Worm (Caenorhabditis elegans): Measurements from ENCODE around the gene K04C2.3.

Gene K04C2.3

DNA sequence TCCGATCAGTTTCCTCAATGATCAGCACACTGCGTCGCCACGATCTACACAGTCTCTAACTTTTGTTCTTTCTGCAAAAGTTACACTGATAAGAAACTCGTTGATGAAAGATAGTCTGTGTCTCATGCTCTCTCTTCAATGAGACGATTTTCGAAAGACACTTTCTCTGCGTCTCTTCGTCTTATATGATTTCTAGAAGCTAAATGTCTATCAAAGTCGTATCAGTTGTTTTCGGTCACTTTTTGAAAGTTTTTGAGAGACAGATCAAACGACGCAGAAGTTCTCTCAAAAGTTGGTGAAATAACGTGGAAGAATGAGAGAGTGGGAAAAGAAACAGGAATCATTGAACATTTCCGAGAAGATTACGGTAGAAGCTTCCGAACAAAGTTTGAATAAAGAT, 22.3 kb downstream of the K04C2.3 start (continued):
- TF ChIP-seq dmd-8 (GFP tag; IDR thresholded peaks at IDR 0.05) (no peak), mxl-2 (GFP tag; conservative IDR thresholded peaks at IDR 0.05) (peak; percentile 82), ama-1 (optimal IDR thresholded peaks at IDR 0.05) (peak; percentile 27), nhr-77 (tag; optimal IDR thresholded peaks at IDR 0.05) (peak; percentile 45), nhr-28 (tag; optimal IDR thresholded peaks at IDR 0.05) (peak; percentile 89), php-3 (GFP tag; IDR thresholded peaks at IDR 0.05) (peak; percentile 50; the same call in 1 of the 2 replicates), pqm-1 (tag; optimal IDR thresholded peaks at IDR 0.05) (peak; percentile 46), ceh-32 (tag; optimal IDR thresholded peaks at IDR 0.05; ENCODE audit: poor library complexity) (no peak), saeg-2 (GFP tag; IDR thresholded peaks at IDR 0.05) (peak; percentile 73; the same call in 1 of the 2 replicates), jun-1 (tag; optimal IDR thresholded peaks at IDR 0.05) (no peak), F44E2.7 (GFP tag; IDR thresholded peaks at IDR 0.05) (no peak), unc-62 (GFP tag; optimal IDR thresholded peaks at IDR 0.05 in 1 of 2) (peak in 1 of 2 experiments; percentile 99), unc-62 (tag; optimal IDR thresholded peaks at IDR 0.05) (no peak), skn-1 (tag; optimal IDR thresholded peaks at IDR 0.05) (no peak), nhr-11 (tag; optimal IDR thresholded peaks at IDR 0.05) (peak; percentile 81), spr-3 (GFP tag; optimal IDR thresholded peaks at IDR 0.05) (no peak), F10B5.3 (tag; optimal IDR thresholded peaks at IDR 0.05) (no peak), lin-38 (GFP tag; IDR thresholded peaks at IDR 0.05) (peak; percentile 49), hmg-1.1 (GFP tag; IDR thresholded peaks at IDR 0.05) (peak; percentile 38; the same call in 1 of the 2 replicates), nhr-10 (tag; optimal IDR thresholded peaks at IDR 0.05) (peak; percentile 74), zag-1 (tag; optimal IDR thresholded peaks at IDR 0.05) (no peak), vab-7 (GFP tag; IDR thresholded peaks at IDR 0.05) (no peak), rbr-2 (tag; optimal IDR thresholded peaks at IDR 0.05) (no peak), T20F7.1 (GFP tag; optimal IDR thresholded peaks at IDR 0.05) (peak; percentile 76), nhr-237 (tag; optimal IDR thresholded peaks at IDR 0.05) (no peak), dpl-1 (GFP tag; optimal IDR thresholded peaks at IDR 0.05) (peak; percentile 14), zfp-3 (GFP tag; conservative IDR thresholded peaks at IDR 0.05) (0 out of 2 replicates have a peak, but pooled peaks have one; percentile 51), cey-2 (tag; optimal IDR thresholded peaks at IDR 0.05; ENCODE audit: borderline replicate concordance, insufficient read depth) (peak; percentile 61), daf-8 (GFP tag; IDR thresholded peaks at IDR 0.05) (no peak), R02D3.7 (tag; optimal IDR thresholded peaks at IDR 0.05) (no peak), Y105C5A.15 (GFP tag; IDR thresholded peaks at IDR 0.05) (no peak), lin-29 (GFP tag; IDR thresholded peaks at IDR 0.05) (no peak), F26F4.8 (GFP tag; conservative IDR thresholded peaks at IDR 0.05) (no peak), nhr-102 (tag; optimal IDR thresholded peaks at IDR 0.05) (peak; percentile 63), ceh-82 (tag; optimal IDR thresholded peaks at IDR 0.05) (no peak), aly-2 (tag; optimal IDR thresholded peaks at IDR 0.05) (peak; percentile 24), fos-1 (tag; optimal IDR thresholded peaks at IDR 0.05) (no peak), nhr-48 (tag; optimal IDR thresholded peaks at IDR 0.05) (peak; percentile 83), ztf-7 (tag; optimal IDR thresholded peaks at IDR 0.05) (no peak), hlh-30 (tag; optimal IDR thresholded peaks at IDR 0.05; ENCODE audit: insufficient read depth) (peak; percentile 75), snpc-4 (tag; optimal IDR thresholded peaks at IDR 0.05) (no peak), ceh-20 (GFP tag; IDR thresholded peaks at IDR 0.05) (0 out of 2 replicates have a peak, but pooled peaks have one; percentile 47), zfp-2 (tag; optimal IDR thresholded peaks at IDR 0.05) (no peak), daf-16 (GFP tag; optimal IDR thresholded peaks at IDR 0.05) (peak; percentile 64 to 70), daf-16 (tag; optimal IDR thresholded peaks at IDR 0.05) (peak; percentile 76), nhr-25 (tag; optimal IDR thresholded peaks at IDR 0.05; ENCODE audit: borderline replicate concordance, insufficient read depth) (no peak), F49E8.2 (tag; optimal IDR thresholded peaks at IDR 0.05; ENCODE audit: borderline replicate concordance) (no peak), daf-12 (tag; optimal IDR thresholded peaks at IDR 0.05) (no peak), egl-27 (tag; optimal IDR thresholded peaks at IDR 0.05) (no peak), D1046.2 (GFP tag; IDR thresholded peaks at IDR 0.05) (no peak), ces-1 (GFP tag; optimal IDR thresholded peaks at IDR 0.05) (no peak), zip-11 (GFP tag; IDR thresholded peaks at IDR 0.05) (no peak)
